Worm (Caenorhabditis elegans): ENCODE data around the gene D2024.18.

ce11 chrIV:7227072-7227471 is 23.2 kb upstream of the D2024.18 start, which contains the start of gene R13A1.10:
- TF ChIP-seq tab-1 (GFP tag; IDR thresholded peaks at IDR 0.05) = no peak
- TF ChIP-seq ztf-29 (GFP tag; IDR thresholded peaks at IDR 0.05) = no peak
- TF ChIP-seq med-1 (GFP tag; optimal IDR thresholded peaks at IDR 0.05; ENCODE audit: insufficient read depth) = no peak
- no peak for TF ChIP-seq T22C8.4 (GFP tag; IDR thresholded peaks at IDR 0.05)
- TF ChIP-seq ref-1 (GFP tag; conservative IDR thresholded peaks at IDR 0.05) = no peak
- no peak for TF ChIP-seq klf-2 (GFP tag; conservative IDR thresholded peaks at IDR 0.05)
- TF ChIP-seq flt-1 (GFP tag; IDR thresholded peaks at IDR 0.05) = no peak
